Worm (Caenorhabditis elegans): ENCODE results near the gene W04D12.1.

Gene W04D12.1

ce11 chrIII:5876140-5876675 is 39.5 kb downstream of the W04D12.1 start, which contains the start of gene aldo-2 (continued):
- TF ChIP-seq egrh-3 (GFP tag; IDR thresholded peaks at IDR 0.05) (peak; percentile 50; the same call in 1 of the 2 replicates), hmg-1.2 (GFP tag; IDR thresholded peaks at IDR 0.05) (peak; percentile 84), nfya-2 (GFP tag; IDR thresholded peaks at IDR 0.05) (no peak), lin-26 (GFP tag; IDR thresholded peaks at IDR 0.05) (peak; percentile 67; the same call in 1 of the 2 replicates), nfyb-1 (GFP tag; IDR thresholded peaks at IDR 0.05) (0 out of 2 replicates have a peak, but pooled peaks have one; percentile 64), K11D2.4 (GFP tag; IDR thresholded peaks at IDR 0.05) (no peak), zfh-2 (GFP tag; conservative IDR thresholded peaks at IDR 0.05) (peak; percentile 72; the same call in 1 of the 2 replicates), rec-8 (tag; optimal IDR thresholded peaks at IDR 0.05) (no peak), hlh-26 (GFP tag; conservative IDR thresholded peaks at IDR 0.05) (no peak), Y53F4B.3 (GFP tag; IDR thresholded peaks at IDR 0.05) (no peak), hmg-20 (GFP tag; IDR thresholded peaks at IDR 0.05) (no peak), F57C9.4 (tag; optimal IDR thresholded peaks at IDR 0.05) (no peak), snpc-1.1 (tag; optimal IDR thresholded peaks at IDR 0.05; ENCODE audit: insufficient read depth) (no peak), Y53G8AR.9 (GFP tag; conservative IDR thresholded peaks at IDR 0.05) (peak; percentile 84; the same call in 1 of the 2 replicates), pbrm-1 (GFP tag; IDR thresholded peaks at IDR 0.05) (peak; percentile 56; the same call in 1 of the 2 replicates), aptf-3 (GFP tag; IDR thresholded peaks at IDR 0.05) (0 out of 2 replicates have a peak, but pooled peaks have one; percentile 72), ceh-40 (GFP tag; IDR thresholded peaks at IDR 0.05) (no peak), mxl-1 (tag; optimal IDR thresholded peaks at IDR 0.05) (no peak)

- TF ChIP-seq hmg-1.2 (GFP tag; IDR thresholded peaks at IDR 0.05) (0 out of 2 replicates have a peak, but pooled peaks have one; percentile 7), nhr-120 (GFP tag; IDR thresholded peaks at IDR 0.05) (no peak), hrde-1 (tag; optimal IDR thresholded peaks at IDR 0.05; ENCODE audit: borderline replicate concordance) (no peak), Y53G8AR.9 (GFP tag; conservative IDR thresholded peaks at IDR 0.05) (no peak), D2030.7 (GFP tag; IDR thresholded peaks at IDR 0.05) (no peak), rpc-1 (optimal IDR thresholded peaks at IDR 0.05) (no peak), rpc-1 (tag; optimal IDR thresholded peaks at IDR 0.05) (no peak), lag-1 (GFP tag; IDR thresholded peaks at IDR 0.05) (no peak), nhr-90 (tag; optimal IDR thresholded peaks at IDR 0.05) (no peak), attf-3 (GFP tag; conservative IDR thresholded peaks at IDR 0.05) (no peak), ztf-28 (GFP tag; IDR thresholded peaks at IDR 0.05) (no peak), ztf-26 (tag; optimal IDR thresholded peaks at IDR 0.05) (peak; percentile 2), lsy-27 (tag; optimal IDR thresholded peaks at IDR 0.05; ENCODE audit: borderline replicate concordance, insufficient read depth) (no peak), pha-4 (tag; optimal IDR thresholded peaks at IDR 0.05) (no peak), ceh-79 (tag; optimal IDR thresholded peaks at IDR 0.05) (no peak), lsl-1 (GFP tag; optimal IDR thresholded peaks at IDR 0.05) (no peak), lin-40 (tag; optimal IDR thresholded peaks at IDR 0.05) (no peak), mel-28 (tag; optimal IDR thresholded peaks at IDR 0.05; ENCODE audit: borderline replicate concordance) (no peak), hlh-12 (tag; optimal IDR thresholded peaks at IDR 0.05) (no peak), madf-10 (tag; optimal IDR thresholded peaks at IDR 0.05) (no peak), ceh-58 (GFP tag; IDR thresholded peaks at IDR 0.05) (no peak), C06A6.2 (GFP tag; conservative IDR thresholded peaks at IDR 0.05) (no peak), hsf-1 (GFP tag; IDR thresholded peaks at IDR 0.05) (0 out of 2 replicates have a peak, but pooled peaks have one; percentile 20), let-607 (tag; optimal IDR thresholded peaks at IDR 0.05) (peak in 1 of 2 experiments; percentile 27), Y56A3A.18 (GFP tag; IDR thresholded peaks at IDR 0.05) (no peak), F49E8.2 (tag; optimal IDR thresholded peaks at IDR 0.05; ENCODE audit: insufficient read depth) (no peak), lin-26 (GFP tag; IDR thresholded peaks at IDR 0.05) (no peak), snpc-3.4 (tag; optimal IDR thresholded peaks at IDR 0.05) (no peak), egl-18 (GFP tag; IDR thresholded peaks at IDR 0.05) (no peak), cebp-2 (GFP tag; IDR thresholded peaks at IDR 0.05) (no peak)
Observed at ce11 chrIII:5876867-5877641, 40.3 kb downstream of the W04D12.1 start.
